Fruit fly (Drosophila melanogaster) whole organism: ENCODE results near the gene CG44215.
A peak's percentile ranks its signal among the peaks of the same experiment; 100 is the strongest.

Experiments
- CG8478 ChIP-seq: fragments of >200 bp; optimal IDR thresholded peaks from 2 replicates; lab custom pipeline; 2018; ENCODE audit warnings: inconsistent platforms
- Dll ChIP-seq: fragments of >200 bp; optimal IDR thresholded peaks from 2 replicates; lab custom pipeline; 2017
- EcR ChIP-seq, 2 experiments: fragments of >200 bp; optimal IDR thresholded peaks; 2 replicates each; lab custom pipeline; 2017; ENCODE audit warnings: missing biosample characterization in 2 of 2, missing genetic modification characterization in 2 of 2, missing genetic modification reagents in 2 of 2
- pan ChIP-seq: fragments of >200 bp; optimal IDR thresholded peaks from 2 replicates; lab custom pipeline; 2017
- psq ChIP-seq: fragments of >200 bp; optimal IDR thresholded peaks from 2 replicates; lab custom pipeline; 2017
- usp ChIP-seq: fragments of >200 bp; optimal IDR thresholded peaks from 2 replicates; lab custom pipeline; 2017; ENCODE audit warnings: missing biosample characterization, missing genetic modification characterization, mixed read lengths

The CG44215 gene

DNA sequence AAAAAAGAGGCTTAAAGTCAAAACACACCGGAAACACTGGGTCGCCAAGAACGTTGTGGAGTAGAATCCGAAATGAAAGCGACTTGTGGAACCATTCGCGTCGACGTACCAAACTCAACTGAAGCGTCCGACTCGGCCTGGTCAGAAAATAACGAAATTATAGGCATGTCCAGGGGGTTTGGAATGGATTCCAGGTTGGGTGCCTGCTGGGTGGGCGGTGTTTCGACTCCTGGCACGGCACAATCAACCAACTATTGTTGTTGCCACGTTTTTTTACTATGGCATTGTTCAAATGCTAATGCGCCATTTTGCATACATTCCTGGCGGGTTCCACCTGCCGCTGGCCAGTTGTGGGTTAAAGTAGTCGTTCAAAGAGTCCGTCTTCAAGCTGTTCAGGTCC is 35.9 kb downstream of the CG44215 start, which contains the start of gene Kif19A:
Gene Kif19A, minus strand, starts transcription at position 101 of the 400 bp plus-strand sequence.
- TF ChIP-seq pan (no peak), psq (lab: Kevin White, UChicago) (no peak), Dll (no peak), EcR (GFP tag; optimal IDR thresholded peaks at IDR 0.05; lab: Kevin White, UChicago) (no peak), usp (no peak), CG8478 (no peak)

DNA sequence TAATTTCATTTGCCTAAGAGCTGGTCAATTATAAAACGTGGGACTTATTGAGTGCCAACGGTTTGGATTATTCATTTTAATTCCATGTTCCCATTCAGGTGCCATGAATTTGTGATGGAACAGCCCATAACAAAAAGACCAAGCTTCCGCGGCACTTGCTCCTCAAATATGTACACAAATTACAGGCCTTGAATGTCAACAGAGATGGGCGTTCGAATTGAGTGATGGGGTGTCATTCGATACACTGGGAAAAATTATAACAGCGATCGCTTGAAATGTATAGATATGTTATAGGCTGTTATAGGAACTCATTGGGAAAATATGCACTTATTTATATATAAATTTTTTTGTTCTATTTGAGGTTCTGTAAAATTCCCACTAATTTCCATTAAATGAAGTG is 38.2 kb downstream of the CG44215 start:
- TF ChIP-seq CG8478 (no peak), usp (no peak), EcR (GFP tag; optimal IDR thresholded peaks at IDR 0.05; lab: Kevin White, UChicago) (no peak), psq (lab: Kevin White, UChicago) (no peak), Dll (no peak), pan (no peak)

DNA sequence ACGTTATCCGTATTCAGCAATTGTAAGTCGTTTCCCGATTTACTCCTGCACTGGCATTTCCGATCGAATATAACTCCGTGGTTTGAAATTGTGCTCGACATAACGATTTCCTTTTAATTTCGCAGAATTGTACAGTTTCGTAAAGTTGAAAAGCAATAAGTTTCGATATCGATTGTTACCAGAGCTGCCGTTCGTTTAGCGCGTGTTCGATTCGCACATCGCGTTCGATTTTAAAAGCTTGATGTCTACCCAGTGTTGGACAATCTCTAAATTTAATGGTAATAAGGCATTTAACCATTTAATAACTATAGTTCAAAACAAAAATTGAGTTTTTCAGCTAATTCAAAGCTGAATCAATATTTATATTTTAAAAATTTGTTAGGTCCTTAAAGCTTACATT is 42.2 kb downstream of the CG44215 start, which contains the start of gene CG14357:
Gene CG14357, minus strand, starts transcription at position 101 of the 400 bp plus-strand sequence.
- TF ChIP-seq pan (no peak), EcR (GFP tag; optimal IDR thresholded peaks at IDR 0.05; lab: Kevin White, UChicago) (no peak), usp (no peak), CG8478 (no peak), psq (lab: Kevin White, UChicago) (no peak), Dll (no peak)

DNA sequence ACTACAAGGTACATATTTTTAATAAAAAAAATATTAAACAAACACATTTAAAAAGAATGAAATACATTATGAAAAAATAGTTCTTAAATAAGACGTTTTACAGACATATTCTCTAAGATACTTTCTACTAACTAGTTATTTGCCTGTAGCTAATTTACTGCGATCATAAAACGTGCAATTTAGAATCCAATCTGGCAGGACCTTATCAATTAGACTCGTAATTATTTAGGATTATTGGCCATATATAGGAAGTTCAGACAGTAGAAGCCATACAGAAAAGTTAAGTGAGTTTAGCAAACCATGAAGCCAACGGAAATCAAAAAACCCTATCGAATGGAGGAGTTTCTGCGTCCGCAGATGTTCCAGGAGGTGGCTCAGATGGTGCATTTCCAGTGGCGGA is 45.1 kb downstream of the CG44215 start, which contains the start of gene Or88a:
Gene Or88a, plus strand, starts transcription at position 301 of the 400 bp plus-strand sequence.
- no peak for TF ChIP-seq CG8478
- TF ChIP-seq EcR (GFP tag; optimal IDR thresholded peaks at IDR 0.05; lab: Kevin White, UChicago): no peak
- TF ChIP-seq pan: no peak
- no peak for TF ChIP-seq psq (lab: Kevin White, UChicago)
- no peak for TF ChIP-seq usp
- TF ChIP-seq Dll: no peak

DNA sequence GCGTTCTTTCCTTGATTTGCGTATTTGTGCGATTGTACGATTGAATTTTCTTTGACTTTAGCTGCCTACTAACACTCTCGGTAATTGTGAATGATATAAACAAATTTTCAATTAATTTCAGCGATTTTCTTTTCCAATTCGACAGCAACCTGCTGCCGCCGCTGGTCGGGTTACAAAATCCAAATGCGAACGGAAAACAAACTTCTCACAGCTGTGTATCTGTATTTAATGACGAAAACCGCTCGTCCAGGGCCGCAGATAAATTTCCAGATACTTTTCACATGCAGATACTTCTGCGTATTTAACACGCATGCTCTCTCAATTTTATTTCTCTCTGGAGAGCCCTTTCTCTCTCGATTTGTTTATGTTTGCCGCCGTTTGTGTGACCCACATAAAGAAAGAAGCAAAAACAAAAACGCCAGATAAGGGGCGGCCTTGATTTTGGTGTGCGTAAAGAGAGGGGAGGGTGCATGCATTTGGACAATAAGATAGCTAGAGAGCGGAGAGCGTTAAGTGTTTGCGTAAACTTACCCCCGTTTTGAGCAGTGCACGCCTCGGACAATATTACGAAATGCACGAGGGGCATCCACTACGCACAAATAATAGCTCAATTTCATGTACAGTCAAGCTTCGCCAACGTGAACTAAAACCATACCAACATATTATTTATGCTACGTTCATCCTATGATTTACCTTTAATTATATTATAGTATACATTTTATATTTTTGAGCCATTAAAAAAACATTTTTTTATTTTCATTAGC is 45.9 kb downstream of the CG44215 start, which contains the start of gene CG12402:
Gene CG12402, minus strand, starts transcription at position 164 of the 764 bp plus-strand sequence.
- TF ChIP-seq Dll: peak; percentile 62
- no peak for TF ChIP-seq EcR (GFP tag; optimal IDR thresholded peaks at IDR 0.05; lab: Kevin White, UChicago)

DNA sequence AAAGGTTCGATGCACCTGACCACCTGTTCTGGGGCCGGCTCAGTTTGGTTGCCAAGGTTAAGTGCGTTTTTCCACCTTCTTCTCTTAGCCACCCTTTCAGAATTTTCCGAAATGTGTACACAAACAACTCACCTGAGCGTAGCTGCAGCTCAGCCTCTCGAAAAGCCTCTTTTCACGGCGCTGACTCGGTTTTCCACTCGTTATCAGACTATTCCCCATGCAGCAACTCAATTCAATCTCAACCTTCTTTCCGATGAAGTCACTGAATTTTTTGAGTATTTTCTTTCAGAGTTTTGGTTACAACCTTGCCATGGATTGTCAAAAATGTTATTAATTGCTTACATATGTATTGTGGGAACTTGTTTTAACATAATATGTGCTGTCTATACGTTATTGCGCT is 46.6 kb downstream of the CG44215 start:
- TF ChIP-seq CG8478: no peak
- TF ChIP-seq psq (lab: Kevin White, UChicago): no peak
- no peak for TF ChIP-seq Dll
- TF ChIP-seq pan: no peak
- TF ChIP-seq usp: no peak
- no peak for TF ChIP-seq EcR (GFP tag; optimal IDR thresholded peaks at IDR 0.05; lab: Kevin White, UChicago)
